Fruit fly (Drosophila melanogaster): ENCODE results near the gene CG46320.

DNA sequence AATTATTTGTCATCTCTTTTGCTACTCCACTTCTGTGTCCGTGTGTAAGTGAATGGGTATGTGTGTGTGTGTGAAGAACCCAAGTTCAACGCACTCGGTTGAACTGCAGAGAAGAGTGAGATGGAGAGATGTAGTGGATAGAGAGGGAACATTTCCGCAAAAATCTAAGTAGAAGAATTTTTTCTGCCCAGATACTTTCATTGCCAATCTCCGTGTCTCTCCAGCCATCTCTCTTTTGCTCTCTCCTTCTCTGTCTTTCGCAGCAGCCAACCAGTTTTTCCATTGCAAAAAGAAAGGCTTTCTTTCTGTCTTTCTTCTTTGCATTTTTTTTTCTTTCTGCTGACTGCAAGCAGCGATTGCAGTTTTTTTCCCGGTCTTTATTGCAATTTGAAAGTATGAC, 45.2 kb upstream of the CG46320 start:
- TF ChIP-seq kay (GFP tag; ENCODE audit: borderline replicate concordance): no peak
- TF ChIP-seq tj (GFP tag; optimal IDR thresholded peaks at IDR 0.05): no peak
- no peak for TF ChIP-seq ovo (GFP tag; optimal IDR thresholded peaks at IDR 0.05)
- TF ChIP-seq CG11617 (GFP tag; optimal IDR thresholded peaks at IDR 0.05): no peak

Measured in whole organism, adult.